Worm (Caenorhabditis elegans) whole organism, young adult: ENCODE data around the gene nhr-218.

ENCODE experiments used
- B0035.1 ChIP-seq: sonication (generic microtip); optimal IDR thresholded peaks from 2 replicates; lab custom pipeline; 2016; ENCODE audit warnings: missing genetic modification characterization, mild to moderate bottlenecking, missing compliant biosample characterization, missing genotype, missing genetic modification reagents
- F23B12.7 ChIP-seq: sonication (generic microtip); optimal IDR thresholded peaks from 2 replicates; lab custom pipeline; 2017; ENCODE audit warnings: missing genetic modification characterization, mild to moderate bottlenecking, missing compliant biosample characterization, antibody characterized with exemption, moderate library complexity; ENCODE audit not compliant: insufficient read depth
- F39B2.1 ChIP-seq: fragments of 200-800 bp; sonication (Bioruptor generic); IDR thresholded peaks from 2 replicates; pipeline ENCODE4 v1.3.6; 2022; ENCODE audit warnings: missing genetic modification reagents, missing genetic modification characterization, missing compliant biosample characterization
- F49E8.2 ChIP-seq: sonication (generic microtip); optimal IDR thresholded peaks from 3 replicates; lab custom pipeline; 2017; ENCODE audit warnings: missing genetic modification characterization, mild to moderate bottlenecking, missing compliant biosample characterization, antibody characterized with exemption, moderate library complexity; ENCODE audit not compliant: insufficient read depth
- F52B5.7 ChIP-seq: sonication (generic microtip); optimal IDR thresholded peaks from 2 replicates; lab custom pipeline; 2016; ENCODE audit warnings: mild to moderate bottlenecking, missing genetic modification characterization, missing compliant biosample characterization
- F57A8.1 ChIP-seq: fragments of 200-800 bp; sonication (Bioruptor generic); optimal IDR thresholded peaks from 2 replicates; lab custom pipeline; 2018; ENCODE audit warnings: mild to moderate bottlenecking, missing genetic modification characterization, moderate library complexity, missing compliant biosample characterization
- F57C9.4 ChIP-seq: sonication (generic microtip); optimal IDR thresholded peaks from 2 replicates; lab custom pipeline; 2017; ENCODE audit warnings: mild to moderate bottlenecking, missing genetic modification characterization, missing compliant biosample characterization
- T26A5.8 ChIP-seq: sonication (generic microtip); optimal IDR thresholded peaks from 2 replicates; lab custom pipeline; 2016; ENCODE audit warnings: missing genetic modification characterization, missing compliant biosample characterization
- ZK185.1 ChIP-seq: sonication (generic microtip); optimal IDR thresholded peaks from 2 replicates; lab custom pipeline; 2016; ENCODE audit warnings: mild to moderate bottlenecking, missing genetic modification characterization, missing compliant biosample characterization; ENCODE audit not compliant: poor library complexity, severe bottlenecking
- aptf-3 ChIP-seq: fragments of 200-800 bp; sonication (Bioruptor generic); IDR thresholded peaks from 2 replicates; pipeline ENCODE4 v1.3.6; 2022; ENCODE audit warnings: missing genetic modification characterization, missing compliant biosample characterization
- attf-6 ChIP-seq: fragments of 200-800 bp; sonication (Bioruptor generic); IDR thresholded peaks from 2 replicates; pipeline ENCODE4 v1.3.6; 2022; ENCODE audit warnings: missing genetic modification reagents, missing genetic modification characterization, missing compliant biosample characterization
- bed-1 ChIP-seq: fragments of 200-800 bp; sonication (Bioruptor generic); IDR thresholded peaks from 2 replicates; pipeline ENCODE4 v1.3.6; 2022; ENCODE audit warnings: missing genetic modification reagents, missing genetic modification characterization, missing compliant biosample characterization
- ccch-3 ChIP-seq: fragments of 200-800 bp; sonication (Bioruptor generic); optimal IDR thresholded peaks from 2 replicates; lab custom pipeline; 2018; ENCODE audit warnings: mild to moderate bottlenecking, missing genetic modification characterization, missing compliant biosample characterization
- ceh-27 ChIP-seq: fragments of 200-800 bp; sonication (Bioruptor generic); optimal IDR thresholded peaks from 2 replicates; lab custom pipeline; 2018; ENCODE audit warnings: mild to moderate bottlenecking, missing genetic modification characterization, moderate library complexity, missing compliant biosample characterization
- ceh-40 ChIP-seq: fragments of 200-800 bp; sonication (Bioruptor generic); IDR thresholded peaks from 2 replicates; pipeline ENCODE4 v1.3.6; 2022; ENCODE audit warnings: missing genetic modification characterization, missing compliant biosample characterization
- dpl-1 ChIP-seq: fragments of 150-350 bp; optimal IDR thresholded peaks from 2 replicates; lab custom pipeline; 2014; ENCODE audit warnings: missing biosample characterization, missing genetic modification reagents, missing genetic modification characterization
- efl-1 ChIP-seq: fragments of 150-350 bp; optimal IDR thresholded peaks from 2 replicates; lab custom pipeline; 2014; ENCODE audit warnings: missing biosample characterization, missing genetic modification reagents, missing genetic modification characterization
- ekl-4 ChIP-seq: fragments of 200-800 bp; sonication (Bioruptor generic); IDR thresholded peaks from 2 replicates; pipeline ENCODE4 v1.3.6; 2022; ENCODE audit warnings: missing genetic modification reagents, missing genetic modification characterization, missing compliant biosample characterization
- ets-4 ChIP-seq: fragments of 200-800 bp; sonication (Bioruptor generic); optimal IDR thresholded peaks from 2 replicates; lab custom pipeline; 2018; ENCODE audit warnings: mild to moderate bottlenecking, missing genetic modification characterization, missing compliant biosample characterization
- fkh-3 ChIP-seq: sonication (generic microtip); optimal IDR thresholded peaks from 2 replicates; lab custom pipeline; 2016; ENCODE audit warnings: mild to moderate bottlenecking, missing genetic modification characterization, missing compliant biosample characterization
- gei-17 ChIP-seq: fragments of 200-800 bp; sonication (Bioruptor generic); optimal IDR thresholded peaks from 2 replicates; lab custom pipeline; 2018; ENCODE audit warnings: mild to moderate bottlenecking, missing genetic modification characterization, missing compliant biosample characterization
- hlh-12 ChIP-seq: sonication (generic microtip); optimal IDR thresholded peaks from 2 replicates; lab custom pipeline; 2016; ENCODE audit warnings: missing genetic modification characterization, missing compliant biosample characterization
- hlh-26 ChIP-seq: fragments of 200-800 bp; sonication (Bioruptor generic); conservative IDR thresholded peaks from 2 replicates; pipeline ENCODE4 v1.3.6; 2022; ENCODE audit warnings: missing genetic modification reagents, missing genetic modification characterization, missing compliant biosample characterization
- hmg-1.2 ChIP-seq: fragments of 200-800 bp; sonication (Bioruptor generic); IDR thresholded peaks from 2 replicates; pipeline ENCODE4 v1.3.6; 2022; ENCODE audit warnings: missing genetic modification reagents, missing genetic modification characterization, missing compliant biosample characterization
- hrde-1 ChIP-seq: sonication (generic microtip); optimal IDR thresholded peaks from 2 replicates; lab custom pipeline; 2016; ENCODE audit warnings: missing genetic modification characterization, mild to moderate bottlenecking, missing compliant biosample characterization, moderate library complexity, missing genotype, missing genetic modification reagents, borderline replicate concordance
- hsf-1 ChIP-seq: fragments of 200-800 bp; sonication (Bioruptor generic); IDR thresholded peaks from 2 replicates; pipeline ENCODE4 v1.3.6; 2022; ENCODE audit warnings: missing genetic modification reagents, missing genetic modification characterization, missing compliant biosample characterization
- lin-26 ChIP-seq: fragments of 200-800 bp; sonication (Bioruptor generic); IDR thresholded peaks from 2 replicates; pipeline ENCODE4 v1.3.6; 2022; ENCODE audit warnings: missing genetic modification reagents, missing genetic modification characterization, missing compliant biosample characterization
- lin-40 ChIP-seq: sonication (generic microtip); optimal IDR thresholded peaks from 2 replicates; lab custom pipeline; 2016; ENCODE audit warnings: missing genetic modification characterization, mild to moderate bottlenecking, missing compliant biosample characterization, missing genotype, missing genetic modification reagents
- lin-54 ChIP-seq: fragments of 200-800 bp; sonication (Bioruptor generic); optimal IDR thresholded peaks from 2 replicates; lab custom pipeline; 2018; ENCODE audit warnings: mild to moderate bottlenecking, missing genetic modification characterization, missing compliant biosample characterization
- lir-1 ChIP-seq: fragments of 200-800 bp; sonication (Bioruptor generic); conservative IDR thresholded peaks from 2 replicates; pipeline ENCODE4 v1.3.6; 2022; ENCODE audit warnings: missing genetic modification reagents, missing genetic modification characterization, missing compliant biosample characterization
- lsy-27 ChIP-seq: sonication (generic microtip); optimal IDR thresholded peaks from 2 replicates; lab custom pipeline; 2017; ENCODE audit warnings: missing genetic modification characterization, mild to moderate bottlenecking, missing compliant biosample characterization, antibody characterized with exemption, missing genotype, borderline replicate concordance; ENCODE audit not compliant: insufficient read depth
- mcd-1 ChIP-seq: fragments of 200-800 bp; sonication (Bioruptor generic); IDR thresholded peaks from 2 replicates; pipeline ENCODE4 v1.3.6; 2022; ENCODE audit warnings: missing genetic modification reagents, missing genetic modification characterization, missing compliant biosample characterization
- mel-28 ChIP-seq: sonication (generic microtip); optimal IDR thresholded peaks from 2 replicates; lab custom pipeline; 2016; ENCODE audit warnings: borderline replicate concordance, mild to moderate bottlenecking, missing genetic modification characterization, missing compliant biosample characterization
- nfya-2 ChIP-seq: fragments of 200-800 bp; sonication (Bioruptor generic); IDR thresholded peaks from 2 replicates; pipeline ENCODE4 v1.3.6; 2022; ENCODE audit warnings: missing genetic modification reagents, missing genetic modification characterization, missing compliant biosample characterization
- nhr-120 ChIP-seq: fragments of 200-800 bp; sonication (Bioruptor generic); IDR thresholded peaks from 2 replicates; pipeline ENCODE4 v1.3.6; 2022; ENCODE audit warnings: missing genetic modification characterization, missing compliant biosample characterization
- pbrm-1 ChIP-seq: fragments of 200-800 bp; sonication (Bioruptor generic); IDR thresholded peaks from 2 replicates; pipeline ENCODE4 v1.3.6; 2022; ENCODE audit warnings: missing genetic modification reagents, missing genetic modification characterization, missing compliant biosample characterization
- rcor-1 ChIP-seq: fragments of 200-800 bp; sonication (Bioruptor generic); IDR thresholded peaks from 2 replicates; pipeline ENCODE4 v1.3.6; 2022; ENCODE audit warnings: missing genetic modification reagents, missing genetic modification characterization, missing compliant biosample characterization
- rec-8 ChIP-seq, 2 experiments: sonication (generic microtip); optimal IDR thresholded peaks; 2 replicates each; lab custom pipeline; 2016; ENCODE audit warnings: mild to moderate bottlenecking in 2 of 2, missing genetic modification characterization in 2 of 2, missing genetic modification reagents in 2 of 2, missing genotype in 2 of 2, missing biosample characterization in 1 of 2, missing compliant biosample characterization in 1 of 2, moderate library complexity in 1 of 2
- repo-1 ChIP-seq: sonication (generic microtip); optimal IDR thresholded peaks from 2 replicates; lab custom pipeline; 2017; ENCODE audit warnings: mild to moderate bottlenecking, missing genetic modification characterization, missing compliant biosample characterization
- snpc-3.4 ChIP-seq: sonication (generic microtip); optimal IDR thresholded peaks from 2 replicates; lab custom pipeline; 2017; ENCODE audit warnings: missing genetic modification characterization, mild to moderate bottlenecking, missing compliant biosample characterization, antibody characterized with exemption, moderate library complexity, missing genotype, missing genetic modification reagents
- somi-1 ChIP-seq: fragments of 200-800 bp; sonication (Bioruptor generic); optimal IDR thresholded peaks from 2 replicates; lab custom pipeline; 2018; ENCODE audit warnings: mild to moderate bottlenecking, missing genetic modification characterization, missing compliant biosample characterization
- tlf-1 ChIP-seq: fragments of 200-800 bp; sonication (Bioruptor generic); optimal IDR thresholded peaks from 2 replicates; lab custom pipeline; 2018; ENCODE audit warnings: mild to moderate bottlenecking, missing genetic modification characterization, missing compliant biosample characterization
- unc-62 ChIP-seq: fragments of 150-350 bp; optimal IDR thresholded peaks from 2 replicates; lab custom pipeline; 2014; ENCODE audit warnings: missing biosample characterization, missing genetic modification reagents, missing genetic modification characterization
- ztf-18 ChIP-seq: sonication (generic microtip); optimal IDR thresholded peaks from 2 replicates; lab custom pipeline; 2016; ENCODE audit warnings: missing genotype, mild to moderate bottlenecking, missing genetic modification characterization, missing compliant biosample characterization
- ztf-22 ChIP-seq: fragments of 200-800 bp; sonication (Bioruptor generic); optimal IDR thresholded peaks from 2 replicates; lab custom pipeline; 2018; ENCODE audit warnings: mild to moderate bottlenecking, missing genetic modification characterization, moderate library complexity, missing compliant biosample characterization
- ztf-25 ChIP-seq: fragments of 200-800 bp; sonication (Bioruptor generic); IDR thresholded peaks from 2 replicates; pipeline ENCODE4 v1.3.6; 2022; ENCODE audit warnings: missing genetic modification reagents, missing genetic modification characterization, missing compliant biosample characterization
- ztf-28 ChIP-seq: fragments of 200-800 bp; sonication (Bioruptor generic); IDR thresholded peaks from 2 replicates; pipeline ENCODE4 v1.3.6; 2022; ENCODE audit warnings: missing genetic modification reagents, missing genetic modification characterization, missing compliant biosample characterization
- ztf-3 ChIP-seq: fragments of 200-800 bp; sonication (Bioruptor generic); optimal IDR thresholded peaks from 2 replicates; lab custom pipeline; 2018; ENCODE audit warnings: mild to moderate bottlenecking, missing genetic modification characterization, missing compliant biosample characterization

The nhr-218 gene

ce11 chrV:16225524-16226116, 32.6 kb upstream of the nhr-218 start (continued):
- TF ChIP-seq somi-1 (GFP tag; lab: Kevin White, UChicago) (no peak), F57A8.1 (GFP tag; lab: Kevin White, UChicago) (no peak), aptf-3 (GFP tag; lab: Robert Waterston, UW) (no peak), snpc-3.4 (tag; lab: Kevin White, UChicago) (peak; percentile 74), ZK185.1 (tag; lab: Kevin White, UChicago) (no peak), hmg-1.2 (GFP tag; lab: Robert Waterston, UW) (peak; percentile 91), efl-1 (GFP tag; lab: Kevin White, UChicago) (no peak), F39B2.1 (GFP tag; lab: Robert Waterston, UW) (no peak), ekl-4 (GFP tag; lab: Robert Waterston, UW) (peak; percentile 65), nfya-2 (GFP tag; lab: Robert Waterston, UW) (no peak), mel-28 (no peak), unc-62 (GFP tag; lab: Kevin White, UChicago) (no peak), ztf-18 (tag; lab: Kevin White, UChicago) (peak; percentile 27), lir-1 (GFP tag; lab: Robert Waterston, UW) (no peak), gei-17 (GFP tag; lab: Kevin White, UChicago) (no peak), lsy-27 (tag; lab: Kevin White, UChicago) (peak; percentile 21), hsf-1 (GFP tag; lab: Robert Waterston, UW) (no peak), ztf-3 (GFP tag; lab: Kevin White, UChicago) (no peak), repo-1 (tag; lab: Kevin White, UChicago) (no peak), bed-1 (GFP tag; lab: Robert Waterston, UW) (no peak), lin-40 (tag; lab: Kevin White, UChicago) (no peak), ceh-40 (GFP tag; lab: Robert Waterston, UW) (no peak), rec-8 (tag; optimal IDR thresholded peaks at IDR 0.05; lab: Kevin White, UChicago) (no peak), attf-6 (GFP tag; lab: Robert Waterston, UW) (peak; percentile 96), T26A5.8 (no peak), ccch-3 (no peak), F52B5.7 (tag; lab: Kevin White, UChicago) (no peak), B0035.1 (tag; lab: Kevin White, UChicago) (no peak), fkh-3 (tag; lab: Kevin White, UChicago) (no peak), F57C9.4 (no peak), rcor-1 (GFP tag; lab: Robert Waterston, UW) (0 out of 2 replicates have a peak, but pooled peaks have one; percentile 26), ztf-22 (GFP tag; lab: Kevin White, UChicago) (no peak), lin-26 (GFP tag; lab: Robert Waterston, UW) (peak; percentile 82), ceh-27 (GFP tag; lab: Kevin White, UChicago) (no peak), mcd-1 (GFP tag; lab: Robert Waterston, UW) (peak; percentile 32), hrde-1 (tag; lab: Kevin White, UChicago) (no peak), F49E8.2 (peak; percentile 62), dpl-1 (GFP tag; lab: Kevin White, UChicago) (no peak), tlf-1 (GFP tag; lab: Kevin White, UChicago) (no peak), lin-54 (GFP tag; lab: Kevin White, UChicago) (peak; percentile 16), pbrm-1 (peak; percentile 86), nhr-120 (GFP tag; lab: Robert Waterston, UW) (no peak), hlh-12 (tag; lab: Kevin White, UChicago) (no peak), F23B12.7 (peak; percentile 52), ztf-28 (GFP tag; lab: Robert Waterston, UW) (no peak), ztf-25 (GFP tag; lab: Robert Waterston, UW) (no peak), hlh-26 (GFP tag; lab: Robert Waterston, UW) (no peak), ets-4 (GFP tag; lab: Kevin White, UChicago) (no peak)
